Fruit fly (Drosophila melanogaster) whole organism, embryonic: ENCODE data around the gene CG7173.

ENCODE experiments used
- Abd-B ChIP-seq: fragments of 200-800 bp; sonication (Bioruptor generic); optimal IDR thresholded peaks from 2 replicates; lab custom pipeline; 2018; ENCODE audit warnings: missing biosample characterization, mild to moderate bottlenecking, missing genetic modification characterization, moderate library complexity
- Adf1 ChIP-seq: fragments of 200-800 bp; sonication (Bioruptor generic); IDR thresholded peaks from 2 replicates; pipeline ENCODE4 v1.3.6; 2022; ENCODE audit warnings: missing biosample characterization, missing genetic modification characterization
- B-H1 ChIP-seq: fragments of 200-800 bp; sonication (Bioruptor generic); IDR thresholded peaks from 3 replicates; pipeline ENCODE4 v1.3.6; 2022; ENCODE audit warnings: missing biosample characterization, missing genetic modification characterization
- Bgb ChIP-seq: fragments of 200-800 bp; sonication (Bioruptor generic); IDR thresholded peaks from 2 replicates; pipeline ENCODE4 v1.3.6; 2022; ENCODE audit warnings: missing biosample characterization, missing genetic modification characterization; ENCODE audit not compliant: partially characterized antibody
- CG10274 ChIP-seq: fragments of 200-800 bp; sonication (Bioruptor generic); optimal IDR thresholded peaks from 3 replicates; lab custom pipeline; 2017; ENCODE audit warnings: missing biosample characterization, mild to moderate bottlenecking, missing genetic modification characterization
- CG10321 ChIP-seq: fragments of 200-800 bp; sonication (Bioruptor generic); IDR thresholded peaks from 2 replicates; pipeline ENCODE4 v1.3.6; 2022; ENCODE audit warnings: missing biosample characterization, missing genetic modification characterization
- CG10543 ChIP-seq: fragments of 200-800 bp; sonication (Bioruptor generic); optimal IDR thresholded peaks from 3 replicates; lab custom pipeline; 2017; ENCODE audit warnings: missing biosample characterization, mild to moderate bottlenecking, missing genetic modification characterization, moderate library complexity
- CG10654 ChIP-seq: fragments of 200-800 bp; sonication (Bioruptor generic); optimal IDR thresholded peaks from 2 replicates; lab custom pipeline; 2016; ENCODE audit warnings: missing biosample characterization, missing genetic modification characterization
- CG11093 ChIP-seq: fragments of 200-800 bp; sonication (Bioruptor generic); IDR thresholded peaks from 3 replicates; pipeline ENCODE4 v1.3.6; 2022; ENCODE audit warnings: missing biosample characterization, missing genetic modification characterization
- CG11695 ChIP-seq: fragments of 200-800 bp; sonication (Bioruptor generic); IDR thresholded peaks from 3 replicates; pipeline ENCODE4 v1.3.6; 2022; ENCODE audit warnings: missing biosample characterization, missing genetic modification characterization
- CG12769 ChIP-seq: fragments of 200-800 bp; sonication (Bioruptor generic); optimal IDR thresholded peaks from 2 replicates; lab custom pipeline; 2019; ENCODE audit warnings: missing biosample characterization, mild to moderate bottlenecking, missing genetic modification characterization, moderate library complexity
- CG13624 ChIP-seq: fragments of 200-800 bp; sonication (Bioruptor generic); optimal IDR thresholded peaks from 2 replicates; lab custom pipeline; 2016; ENCODE audit warnings: missing biosample characterization, missing genetic modification characterization
- CG14441 ChIP-seq: fragments of 200-800 bp; sonication (Bioruptor generic); IDR thresholded peaks from 2 replicates; pipeline ENCODE4 v1.3.6; 2022; ENCODE audit warnings: missing biosample characterization, missing genetic modification characterization
- CG15011 ChIP-seq: fragments of 200-800 bp; sonication (Bioruptor generic); optimal IDR thresholded peaks from 3 replicates; lab custom pipeline; 2018; ENCODE audit warnings: missing biosample characterization, mild to moderate bottlenecking, missing genetic modification characterization
- CG15269 ChIP-seq: fragments of 200-800 bp; sonication (Bioruptor generic); optimal IDR thresholded peaks from 2 replicates; lab custom pipeline; 2018; ENCODE audit warnings: missing biosample characterization, mild to moderate bottlenecking, missing genetic modification characterization, moderate library complexity
- CG1603 ChIP-seq: fragments of 200-800 bp; sonication (Bioruptor generic); optimal IDR thresholded peaks from 2 replicates; lab custom pipeline; 2019; ENCODE audit warnings: missing biosample characterization, mild to moderate bottlenecking, missing genetic modification characterization, moderate library complexity
- CG1792 ChIP-seq: fragments of 200-800 bp; sonication (Bioruptor generic); optimal IDR thresholded peaks from 2 replicates; lab custom pipeline; 2016; ENCODE audit warnings: missing biosample characterization, missing genetic modification characterization
- CG1832 ChIP-seq: fragments of 200-800 bp; sonication (Bioruptor generic); optimal IDR thresholded peaks from 2 replicates; lab custom pipeline; 2017; ENCODE audit warnings: missing biosample characterization, mild to moderate bottlenecking, missing genetic modification characterization, inconsistent platforms
- CG18619 ChIP-seq: fragments of 200-800 bp; sonication (Bioruptor generic); optimal IDR thresholded peaks from 3 replicates; lab custom pipeline; 2017; ENCODE audit warnings: missing biosample characterization, mild to moderate bottlenecking, missing genetic modification characterization
- CG2120 ChIP-seq: fragments of 200-800 bp; sonication (Bioruptor generic); optimal IDR thresholded peaks from 3 replicates; lab custom pipeline; 2016; ENCODE audit warnings: missing biosample characterization, missing genetic modification characterization
- CG2678 ChIP-seq: fragments of 200-800 bp; sonication (Bioruptor generic); optimal IDR thresholded peaks from 3 replicates; lab custom pipeline; 2019; ENCODE audit warnings: missing biosample characterization, mild to moderate bottlenecking, missing genetic modification characterization, moderate library complexity
- CG30020 ChIP-seq: fragments of 200-800 bp; optimal IDR thresholded peaks from 2 replicates; lab custom pipeline; 2019; ENCODE audit warnings: missing biosample characterization, mild to moderate bottlenecking, missing genetic modification characterization, moderate library complexity
- CG32767 ChIP-seq: fragments of 200-800 bp; sonication (Bioruptor generic); IDR thresholded peaks from 2 replicates; pipeline ENCODE4 v1.3.6; 2022; ENCODE audit warnings: missing biosample characterization, missing genetic modification characterization
- CG9932 ChIP-seq: fragments of 200-800 bp; sonication (Bioruptor generic); IDR thresholded peaks from 2 replicates; pipeline ENCODE4 v1.3.6; 2022; ENCODE audit warnings: missing biosample characterization, missing genetic modification characterization
- CHES-1-like ChIP-seq: fragments of 200-800 bp; sonication (Bioruptor generic); optimal IDR thresholded peaks from 2 replicates; lab custom pipeline; 2016; ENCODE audit warnings: missing biosample characterization, missing genetic modification characterization
- CTCF ChIP-seq: fragments of 200-800 bp; sonication (Bioruptor generic); optimal IDR thresholded peaks from 2 replicates; lab custom pipeline; 2017; ENCODE audit warnings: missing biosample characterization, mild to moderate bottlenecking, missing genetic modification characterization, moderate library complexity
- D19A ChIP-seq: fragments of 200-800 bp; optimal IDR thresholded peaks from 3 replicates; lab custom pipeline; 2019; ENCODE audit warnings: missing biosample characterization, mild to moderate bottlenecking, missing genetic modification characterization, moderate library complexity
- D19B ChIP-seq: fragments of 200-800 bp; sonication (Bioruptor generic); optimal IDR thresholded peaks from 2 replicates; lab custom pipeline; 2017; ENCODE audit warnings: missing biosample characterization, mild to moderate bottlenecking, missing genetic modification characterization
- Dip2 ChIP-seq: fragments of 200-800 bp; sonication (Bioruptor generic); IDR thresholded peaks from 2 replicates; pipeline ENCODE4 v1.3.6; 2022; ENCODE audit warnings: missing biosample characterization, missing genetic modification characterization
- HHEX ChIP-seq: fragments of 200-800 bp; sonication (Bioruptor generic); optimal IDR thresholded peaks from 3 replicates; lab custom pipeline; 2017; ENCODE audit warnings: missing biosample characterization, mild to moderate bottlenecking, missing genetic modification characterization, missing genetic modification reagents
- Nf-YA ChIP-seq: fragments of 200-800 bp; sonication (Bioruptor generic); IDR thresholded peaks from 2 replicates; pipeline ENCODE4 v1.3.6; 2022; ENCODE audit warnings: missing biosample characterization, missing genetic modification characterization
- Optix ChIP-seq: fragments of 200-800 bp; sonication (Bioruptor generic); IDR thresholded peaks from 3 replicates; pipeline ENCODE4 v1.3.6; 2022; ENCODE audit warnings: missing biosample characterization, missing genetic modification characterization
- Pdp1 ChIP-seq, 2 experiments: fragments of 200-800 bp; sonication (Bioruptor generic); optimal IDR thresholded peaks; 3 replicates each; lab custom pipeline; 2016; ENCODE audit warnings: missing biosample characterization in 2 of 2, missing genetic modification characterization in 2 of 2, mild to moderate bottlenecking in 1 of 2, moderate library complexity in 1 of 2
- Sry-β ChIP-seq: fragments of 200-800 bp; sonication (Bioruptor generic); optimal IDR thresholded peaks from 2 replicates; lab custom pipeline; 2018; ENCODE audit warnings: missing biosample characterization, mild to moderate bottlenecking, missing genetic modification characterization, moderate library complexity
- Ssrp ChIP-seq: fragments of 200-800 bp; sonication (Bioruptor generic); optimal IDR thresholded peaks from 2 replicates; lab custom pipeline; 2018; ENCODE audit warnings: missing biosample characterization, mild to moderate bottlenecking, missing genetic modification characterization, moderate library complexity
- al ChIP-seq: fragments of 200-800 bp; sonication (Bioruptor generic); IDR thresholded peaks from 2 replicates; pipeline ENCODE4 v1.3.6; 2022; ENCODE audit warnings: missing biosample characterization, missing genetic modification characterization
- ato ChIP-seq: fragments of 200-800 bp; sonication (Bioruptor generic); IDR thresholded peaks from 2 replicates; pipeline ENCODE4 v1.3.6; 2022; ENCODE audit warnings: missing biosample characterization, missing genetic modification characterization; ENCODE audit not compliant: partially characterized antibody
- dati ChIP-seq: fragments of 200-800 bp; sonication (Bioruptor generic); IDR thresholded peaks from 2 replicates; pipeline ENCODE4 v1.3.6; 2022; ENCODE audit warnings: missing biosample characterization, missing genetic modification characterization
- esg ChIP-seq: fragments of 200-800 bp; sonication (Bioruptor generic); conservative IDR thresholded peaks from 2 replicates; pipeline ENCODE4 v1.3.6; 2022; ENCODE audit warnings: missing biosample characterization, missing genetic modification characterization
- gt ChIP-seq: fragments of 200-800 bp; sonication (Bioruptor generic); IDR thresholded peaks from 2 replicates; pipeline ENCODE4 v1.3.6; 2022; ENCODE audit warnings: missing biosample characterization, missing genetic modification characterization
- her ChIP-seq: fragments of 200-800 bp; sonication (Bioruptor generic); optimal IDR thresholded peaks from 2 replicates; lab custom pipeline; 2016; ENCODE audit warnings: missing biosample characterization, missing genetic modification characterization
- hth ChIP-seq: fragments of >200 bp; optimal IDR thresholded peaks from 2 replicates; lab custom pipeline; 2017; ENCODE audit warnings: inconsistent platforms
- nom ChIP-seq: fragments of 200-800 bp; sonication (Bioruptor generic); optimal IDR thresholded peaks from 2 replicates; lab custom pipeline; 2017; ENCODE audit warnings: missing biosample characterization, missing genetic modification characterization, mild to moderate bottlenecking, moderate library complexity, missing genetic modification reagents
- repo ChIP-seq: fragments of 200-800 bp; sonication (Bioruptor generic); optimal IDR thresholded peaks from 2 replicates; lab custom pipeline; 2016; ENCODE audit warnings: missing biosample characterization, missing genetic modification characterization
- sc ChIP-seq, 3 experiments: fragments of >200 bp in 2 of 3; fragments of 200-800 bp in 1 of 3; sonication (Bioruptor generic) in 1 of 3; optimal IDR thresholded peaks; 2 replicates in 2 of 3; 3 replicates in 1 of 3; lab custom pipeline; 2017; ENCODE audit warnings: mild to moderate bottlenecking in 1 of 3, missing biosample characterization in 1 of 3, missing genetic modification characterization in 1 of 3, missing genetic modification reagents in 1 of 3
- sens ChIP-seq: fragments of 200-800 bp; sonication (Bioruptor generic); peaks from one replicate; lab custom pipeline; 2016; ENCODE audit warnings: missing biosample characterization, missing genetic modification characterization
- sens-2 ChIP-seq: fragments of 200-800 bp; sonication (Bioruptor generic); IDR thresholded peaks from 2 replicates; pipeline ENCODE4 v1.3.6; 2022; ENCODE audit warnings: missing biosample characterization, missing genetic modification characterization
- tap ChIP-seq: fragments of 200-800 bp; optimal IDR thresholded peaks from 3 replicates; lab custom pipeline; 2019; ENCODE audit warnings: missing biosample characterization, mild to moderate bottlenecking, missing genetic modification characterization, moderate library complexity
- tin ChIP-seq: fragments of 200-800 bp; sonication (Bioruptor generic); optimal IDR thresholded peaks from 3 replicates; lab custom pipeline; 2016; ENCODE audit warnings: missing biosample characterization, missing genetic modification characterization
- vnd ChIP-seq: fragments of 200-800 bp; sonication (Bioruptor generic); IDR thresholded peaks from 3 replicates; pipeline ENCODE4 v1.3.6; 2022; ENCODE audit warnings: missing biosample characterization, missing genetic modification characterization; ENCODE audit not compliant: partially characterized antibody
- wek ChIP-seq: fragments of 200-800 bp; sonication (Bioruptor generic); optimal IDR thresholded peaks from 3 replicates; lab custom pipeline; 2018; ENCODE audit warnings: missing biosample characterization, mild to moderate bottlenecking, missing genetic modification characterization, moderate library complexity

Gene CG7173

DNA sequence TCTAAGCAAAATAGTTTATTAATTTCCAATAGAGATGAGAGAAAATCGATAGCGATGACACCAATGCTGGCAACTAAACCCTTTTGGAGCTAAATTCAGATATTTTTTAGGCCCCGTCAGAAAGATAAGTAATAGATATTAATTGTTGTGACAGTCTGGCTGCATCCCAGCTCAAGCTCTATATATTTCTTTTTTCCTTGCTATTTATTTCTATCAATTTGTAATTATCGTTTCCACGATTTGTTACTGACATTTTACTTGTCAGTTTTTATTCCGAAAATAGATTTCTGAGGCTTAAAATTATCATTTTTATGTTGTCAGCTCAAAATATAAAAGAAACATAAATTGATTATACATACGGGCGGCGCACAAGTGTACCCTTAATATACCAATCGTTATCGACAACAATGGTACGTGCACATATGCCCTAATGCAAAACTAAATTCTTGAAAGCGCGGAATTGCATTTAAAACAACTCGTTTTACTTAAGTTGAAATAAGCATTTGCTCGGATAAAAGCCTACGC is 10.9 kb upstream of the CG7173 start, which contains the start of the genes CRIF and SMC5 (continued):
- peak; percentile 11 for TF ChIP-seq repo
- TF ChIP-seq sens (GFP tag; lab: Kevin White, UChicago), result peak; percentile 97
- TF ChIP-seq Adf1 (GFP tag; lab: Robert Waterston, UW), result no peak
- no peak for TF ChIP-seq Dip2 (GFP tag; lab: Robert Waterston, UW)
- no peak for TF ChIP-seq gt
- TF ChIP-seq CG2678 (tag; lab: Kevin White, UChicago), result no peak
- TF ChIP-seq esg (GFP tag; lab: Robert Waterston, UW), result peak; percentile 48
- peak; percentile 56 for TF ChIP-seq tin (GFP tag; lab: Kevin White, UChicago)
- no peak for TF ChIP-seq Bgb (GFP tag; lab: Robert Waterston, UW)
- TF ChIP-seq CG12769, result no peak
- TF ChIP-seq hth (lab: Kevin White, UChicago), result no peak
- TF ChIP-seq CG1832, result no peak
- TF ChIP-seq tap (tag; lab: Kevin White, UChicago), result no peak
- peak; percentile 13 for TF ChIP-seq CG1603
- no peak for TF ChIP-seq CG10543 (GFP tag; lab: Kevin White, UChicago)
- peak; percentile 73 for TF ChIP-seq CG13624
- TF ChIP-seq Pdp1 (GFP tag; optimal IDR thresholded peaks at IDR 0.05; lab: Kevin White, UChicago), result peak in 1 of 2 experiments; percentile 75
- TF ChIP-seq wek (GFP tag; lab: Kevin White, UChicago), result peak; percentile 94
- peak; percentile 94 for TF ChIP-seq Sry-β (GFP tag; lab: Kevin White, UChicago)
- peak; percentile 73 for TF ChIP-seq Ssrp (tag; lab: Kevin White, UChicago)
- TF ChIP-seq al (GFP tag; lab: Robert Waterston, UW), result peak; percentile 32
- peak; percentile 95 for TF ChIP-seq CG30020
- TF ChIP-seq Optix (GFP tag; lab: Robert Waterston, UW), result no peak
- TF ChIP-seq CG15011 (GFP tag; lab: Kevin White, UChicago), result no peak
- no peak for TF ChIP-seq CG10274 (GFP tag; lab: Kevin White, UChicago)
- peak; percentile 49; the same call in 1 of the 3 replicates for TF ChIP-seq B-H1
- TF ChIP-seq CG32767 (GFP tag; lab: Robert Waterston, UW), result no peak; the same call in 1 of the 2 replicates
- TF ChIP-seq sens-2, result no peak
- TF ChIP-seq CTCF (GFP tag; lab: Kevin White, UChicago), result no peak
- TF ChIP-seq CG18619 (GFP tag; lab: Kevin White, UChicago), result peak; percentile 60
- peak; percentile 23 for TF ChIP-seq D19A
- TF ChIP-seq CG14441 (GFP tag; lab: Robert Waterston, UW), result peak; percentile 48; the same call in 1 of the 2 replicates
- TF ChIP-seq CG2120, result peak; percentile 88
- TF ChIP-seq Nf-YA (GFP tag; lab: Robert Waterston, UW), result no peak
- TF ChIP-seq CG11093 (GFP tag; lab: Robert Waterston, UW), result no peak
- no peak for TF ChIP-seq CG15269 (tag; lab: Kevin White, UChicago)
- TF ChIP-seq CG10321 (GFP tag; lab: Robert Waterston, UW), result no peak
- TF ChIP-seq CHES-1-like, result peak; percentile 65
- no peak for TF ChIP-seq CG11695 (GFP tag; lab: Robert Waterston, UW)
- peak; percentile 43 for TF ChIP-seq her (GFP tag; lab: Kevin White, UChicago)
- no peak for TF ChIP-seq HHEX (GFP tag; lab: Kevin White, UChicago)
- no peak for TF ChIP-seq dati
- TF ChIP-seq nom (GFP tag; lab: Kevin White, UChicago), result no peak
- TF ChIP-seq sc (optimal IDR thresholded peaks at IDR 0.05; lab: Kevin White, UChicago), result no peak
- TF ChIP-seq sc (GFP tag; optimal IDR thresholded peaks at IDR 0.05; lab: Kevin White, UChicago), result peak; percentile 26
- TF ChIP-seq CG9932 (GFP tag; lab: Robert Waterston, UW), result peak; percentile 82
- no peak for TF ChIP-seq CG1792 (GFP tag; lab: Kevin White, UChicago)
- peak; percentile 42 for TF ChIP-seq CG10654 (GFP tag; lab: Kevin White, UChicago)
- peak; percentile 73 for TF ChIP-seq Abd-B (GFP tag; lab: Kevin White, UChicago)
- TF ChIP-seq D19B (GFP tag; lab: Kevin White, UChicago), result peak; percentile 31
- TF ChIP-seq ato (GFP tag; lab: Robert Waterston, UW), result no peak
- TF ChIP-seq vnd, result no peak
